Worm (Caenorhabditis elegans): ENCODE results near the gene K08D12.4.

The K08D12.4 gene

ce11 chrIV:1738324-1738730 is 31.2 kb downstream of the K08D12.4 start:
- TF ChIP-seq sptf-1 (tag; optimal IDR thresholded peaks at IDR 0.05) (peak; percentile 59), elt-3 (tag; optimal IDR thresholded peaks at IDR 0.05) (no peak), mls-2 (tag; optimal IDR thresholded peaks at IDR 0.05) (peak; percentile 40), ceh-83 (GFP tag; optimal IDR thresholded peaks at IDR 0.05) (peak; percentile 45), M03D4.4 (tag; optimal IDR thresholded peaks at IDR 0.05) (peak; percentile 41), lin-13 (tag; optimal IDR thresholded peaks at IDR 0.05) (peak; percentile 50), tbx-8 (GFP tag; optimal IDR thresholded peaks at IDR 0.05) (no peak), hlh-1 (tag; optimal IDR thresholded peaks at IDR 0.05) (no peak), zip-8 (tag; optimal IDR thresholded peaks at IDR 0.05) (no peak), pha-4 (tag; optimal IDR thresholded peaks at IDR 0.05) (peak; percentile 1), ztf-11 (tag; optimal IDR thresholded peaks at IDR 0.05) (no peak), flh-1 (GFP tag; optimal IDR thresholded peaks at IDR 0.05) (no peak), ceh-43 (GFP tag; optimal IDR thresholded peaks at IDR 0.05) (no peak), mep-1 (tag; optimal IDR thresholded peaks at IDR 0.05) (peak; percentile 15), nhr-237 (tag; optimal IDR thresholded peaks at IDR 0.05) (peak; percentile 5)

- TF ChIP-seq unc-120 (tag; optimal IDR thresholded peaks at IDR 0.05; ENCODE audit: poor library complexity, severe bottlenecking): no peak
- no peak for TF ChIP-seq cnd-1 (tag; optimal IDR thresholded peaks at IDR 0.05)
- TF ChIP-seq nhr-28 (tag; optimal IDR thresholded peaks at IDR 0.05): no peak
- no peak for TF ChIP-seq unc-39 (tag; optimal IDR thresholded peaks at IDR 0.05)
- TF ChIP-seq mls-2 (tag; optimal IDR thresholded peaks at IDR 0.05): no peak
- TF ChIP-seq ham-2 (GFP tag; optimal IDR thresholded peaks at IDR 0.05): no peak
- no peak for TF ChIP-seq mab-5 (tag; optimal IDR thresholded peaks at IDR 0.05)
- no peak for TF ChIP-seq ceh-83 (GFP tag; optimal IDR thresholded peaks at IDR 0.05)
- no peak for TF ChIP-seq elt-3 (tag; optimal IDR thresholded peaks at IDR 0.05)
- TF ChIP-seq drap-1 (GFP tag; optimal IDR thresholded peaks at IDR 0.05): no peak
- no peak for TF ChIP-seq ceh-43 (GFP tag; optimal IDR thresholded peaks at IDR 0.05)
- TF ChIP-seq ceh-39 (tag; optimal IDR thresholded peaks at IDR 0.05): no peak
- TF ChIP-seq zip-8 (tag; optimal IDR thresholded peaks at IDR 0.05): no peak
- no peak for TF ChIP-seq ztf-11 (tag; optimal IDR thresholded peaks at IDR 0.05)
- no peak for TF ChIP-seq lsy-2 (tag; optimal IDR thresholded peaks at IDR 0.05)
- no peak for TF ChIP-seq bed-3 (GFP tag; optimal IDR thresholded peaks at IDR 0.05)
- no peak for TF ChIP-seq nhr-237 (tag; optimal IDR thresholded peaks at IDR 0.05)
- no peak for TF ChIP-seq elt-1 (tag; optimal IDR thresholded peaks at IDR 0.05; ENCODE audit: borderline replicate concordance, insufficient read depth)
- TF ChIP-seq lin-13 (tag; optimal IDR thresholded peaks at IDR 0.05): no peak
These were observed 31.8 kb downstream of the K08D12.4 start for ce11 chrIV:1738892-1739291.

- TF ChIP-seq mep-1 (tag; optimal IDR thresholded peaks at IDR 0.05) (no peak), unc-120 (tag; optimal IDR thresholded peaks at IDR 0.05; ENCODE audit: poor library complexity, severe bottlenecking) (no peak), lin-13 (tag; optimal IDR thresholded peaks at IDR 0.05) (no peak), sem-2 (GFP tag; optimal IDR thresholded peaks at IDR 0.05) (no peak), nhr-76 (tag; optimal IDR thresholded peaks at IDR 0.05) (no peak), ces-1 (GFP tag; optimal IDR thresholded peaks at IDR 0.05) (no peak), unc-39 (tag; optimal IDR thresholded peaks at IDR 0.05) (no peak), ham-2 (GFP tag; optimal IDR thresholded peaks at IDR 0.05) (no peak), ztf-11 (tag; optimal IDR thresholded peaks at IDR 0.05) (no peak), sptf-1 (tag; optimal IDR thresholded peaks at IDR 0.05) (no peak), ceh-83 (GFP tag; optimal IDR thresholded peaks at IDR 0.05) (no peak), ceh-43 (GFP tag; optimal IDR thresholded peaks at IDR 0.05) (no peak), blmp-1 (tag; optimal IDR thresholded peaks at IDR 0.05) (no peak), nhr-28 (tag; optimal IDR thresholded peaks at IDR 0.05) (no peak), cnd-1 (tag; optimal IDR thresholded peaks at IDR 0.05) (no peak), M03D4.4 (tag; optimal IDR thresholded peaks at IDR 0.05) (no peak), flh-1 (GFP tag; optimal IDR thresholded peaks at IDR 0.05) (no peak)
These were observed 32.4 kb downstream of the K08D12.4 start for ce11 chrIV:1739366-1740104.

ce11 chrIV:1740105-1741023 is 33.3 kb downstream of the K08D12.4 start, which contains the start of gene ptpn-22:
Gene ptpn-22 (minus strand): TSS chrIV:1740262.
- TF ChIP-seq ceh-83 (GFP tag; optimal IDR thresholded peaks at IDR 0.05): no peak
- TF ChIP-seq ceh-43 (GFP tag; optimal IDR thresholded peaks at IDR 0.05): no peak
